Fruit fly (Drosophila melanogaster) whole organism: Measurements from ENCODE around the gene Prp16.

ENCODE experiments used
- EcR ChIP-seq, 2 experiments: fragments of >200 bp; optimal IDR thresholded peaks; 2 replicates each; lab custom pipeline; 2017; ENCODE audit warnings: missing biosample characterization in 2 of 2, missing genetic modification characterization in 2 of 2, missing genetic modification reagents in 2 of 2
- usp ChIP-seq: fragments of >200 bp; optimal IDR thresholded peaks from 2 replicates; lab custom pipeline; 2017; ENCODE audit warnings: missing biosample characterization, missing genetic modification characterization, mixed read lengths

dm6 chrX:14199967-14200531 is 1.1 kb upstream of the Prp16 start, which contains the start of gene CG11590:
- TF ChIP-seq usp (GFP tag; lab: Kevin White, UChicago) (no peak), EcR (GFP tag; optimal IDR thresholded peaks at IDR 0.05; lab: Kevin White, UChicago) (no peak)
